Worm (Caenorhabditis elegans): Measurements from ENCODE around the gene lmp-1.

lmp-1 gene

DNA sequence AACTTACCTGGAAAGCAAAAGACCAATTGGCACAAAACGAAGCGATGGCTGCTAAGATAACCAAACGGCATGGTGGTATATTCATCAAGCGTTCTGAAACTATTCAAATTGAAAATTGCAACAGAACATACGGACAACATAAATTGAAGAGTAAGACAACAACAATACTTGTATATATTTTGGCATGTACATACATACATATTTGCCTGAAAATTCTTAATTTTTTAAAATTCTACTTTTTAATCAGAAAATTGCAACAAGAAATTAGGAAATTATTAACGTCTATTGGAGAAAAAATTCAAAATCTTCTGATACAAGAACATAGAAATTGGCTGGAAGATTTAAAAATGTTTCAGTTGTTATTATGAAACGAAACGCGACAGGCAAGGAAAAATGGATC is 39.5 kb downstream of the lmp-1 start, which contains the start of gene C03B1.13:
C03B1.13 (minus strand) TSS at position 101 of the 400 bp plus-strand sequence.
- TF ChIP-seq ceh-20 (GFP tag; IDR thresholded peaks at IDR 0.05) (no peak), mep-1 (tag; optimal IDR thresholded peaks at IDR 0.05) (no peak), dmd-9 (GFP tag; IDR thresholded peaks at IDR 0.05) (no peak), pha-4 (GFP tag; IDR thresholded peaks at IDR 0.05) (no peak), pha-4 (tag; optimal IDR thresholded peaks at IDR 0.05) (no peak)

- peak; percentile 3 for TF ChIP-seq nhr-28 (tag; optimal IDR thresholded peaks at IDR 0.05)
- no peak for TF ChIP-seq saeg-2 (GFP tag; IDR thresholded peaks at IDR 0.05)
- TF ChIP-seq T26A8.4 (GFP tag; IDR thresholded peaks at IDR 0.05) = no peak
- TF ChIP-seq daf-16 (GFP tag; optimal IDR thresholded peaks at IDR 0.05) = no peak
- TF ChIP-seq daf-16 (tag; optimal IDR thresholded peaks at IDR 0.05) = peak; percentile 67
- TF ChIP-seq fkh-10 (GFP tag; optimal IDR thresholded peaks at IDR 0.05) = no peak
- peak; percentile 53 for TF ChIP-seq nhr-77 (tag; optimal IDR thresholded peaks at IDR 0.05)
- TF ChIP-seq zag-1 (tag; optimal IDR thresholded peaks at IDR 0.05) = no peak
- no peak for TF ChIP-seq unc-39 (tag; optimal IDR thresholded peaks at IDR 0.05)
- TF ChIP-seq F49E8.2 (tag; optimal IDR thresholded peaks at IDR 0.05; ENCODE audit: borderline replicate concordance) = no peak
- TF ChIP-seq hlh-11 (tag; optimal IDR thresholded peaks at IDR 0.05) = peak; percentile 4
- TF ChIP-seq nhr-48 (tag; optimal IDR thresholded peaks at IDR 0.05) = no peak
These were observed 40.1 kb downstream of the lmp-1 start for ce11 chrX:6337338-6337737.

- TF ChIP-seq set-16 (GFP tag; IDR thresholded peaks at IDR 0.05) = peak; percentile 85
- TF ChIP-seq tra-1 (GFP tag; IDR thresholded peaks at IDR 0.05) = no peak
These were observed 42.9 kb downstream of the lmp-1 start for ce11 chrX:6334602-6335001.

- TF ChIP-seq unc-62 (GFP tag; optimal IDR thresholded peaks at IDR 0.05 in 1 of 2) = no peak
- no peak for TF ChIP-seq unc-62 (tag; optimal IDR thresholded peaks at IDR 0.05)
- TF ChIP-seq mep-1 (tag; optimal IDR thresholded peaks at IDR 0.05) = no peak
- no peak for TF ChIP-seq lim-7 (GFP tag; IDR thresholded peaks at IDR 0.05)
- TF ChIP-seq T20F7.1 (GFP tag; optimal IDR thresholded peaks at IDR 0.05) = no peak
These were observed 43.5 kb downstream of the lmp-1 start, which contains the start of gene col-171 for ce11 chrX:6333998-6334397. Gene col-171 (plus strand): TSS chrX:6334298.

- TF ChIP-seq aha-1 (tag) = peak; percentile 81
- no peak for TF ChIP-seq hmg-1.1 (GFP tag; IDR thresholded peaks at IDR 0.05)
- TF ChIP-seq zfp-3 (GFP tag; conservative IDR thresholded peaks at IDR 0.05) = no peak
- no peak for TF ChIP-seq spr-1 (tag; optimal IDR thresholded peaks at IDR 0.05)
- TF ChIP-seq pqm-1 (tag; optimal IDR thresholded peaks at IDR 0.05) = no peak
- TF ChIP-seq lir-3 (tag; optimal IDR thresholded peaks at IDR 0.05) = no peak
- no peak for TF ChIP-seq Y75B8A.6 (GFP tag; IDR thresholded peaks at IDR 0.05)
- TF ChIP-seq lim-7 (GFP tag; IDR thresholded peaks at IDR 0.05) = no peak
- TF ChIP-seq nhr-42 (GFP tag; IDR thresholded peaks at IDR 0.05) = no peak
- TF ChIP-seq nhr-28 (tag; optimal IDR thresholded peaks at IDR 0.05) = peak; percentile 45
- TF ChIP-seq T26A8.4 (GFP tag; IDR thresholded peaks at IDR 0.05) = no peak
- no peak for TF ChIP-seq tra-1 (GFP tag; IDR thresholded peaks at IDR 0.05)
These were observed 46.1 kb downstream of the lmp-1 start, which contains the start of gene col-170 for ce11 chrX:6331409-6331808. Gene col-170 (plus strand): TSS chrX:6331709.

DNA sequence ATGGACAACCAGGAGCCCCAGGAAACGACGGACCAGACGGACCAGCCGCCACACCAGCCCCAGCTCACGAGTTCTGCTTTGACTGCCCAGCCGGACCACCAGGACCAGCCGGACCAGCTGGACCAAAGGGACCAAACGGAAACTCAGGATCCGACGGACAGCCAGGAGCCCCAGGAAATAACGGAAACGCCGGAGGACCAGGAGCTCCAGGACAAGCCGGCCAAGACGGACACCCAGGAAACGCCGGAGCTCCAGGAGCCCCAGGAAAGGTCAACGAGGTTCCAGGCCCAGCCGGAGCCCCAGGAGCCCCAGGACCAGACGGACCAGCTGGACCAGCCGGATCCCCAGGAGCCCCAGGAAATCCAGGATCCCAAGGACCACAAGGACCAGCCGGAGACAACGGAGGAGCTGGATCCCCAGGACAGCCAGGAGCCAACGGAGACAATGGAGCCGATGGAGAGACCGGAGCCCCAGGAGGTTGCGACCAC is 47.9 kb downstream of the lmp-1 start:
- TF ChIP-seq set-16 (GFP tag; IDR thresholded peaks at IDR 0.05) = peak; percentile 96

ce11 chrX:6328860-6329259 is 48.6 kb downstream of the lmp-1 start, which contains the start of gene col-169:
Gene col-169 (plus strand): TSS chrX:6329160.
- TF ChIP-seq aha-1 (tag) (peak; percentile 84), tag-97 (GFP tag; IDR thresholded peaks at IDR 0.05) (no peak)
